Fruit fly (Drosophila melanogaster): ENCODE data around the gene CG33270.

CG33270 gene

DNA sequence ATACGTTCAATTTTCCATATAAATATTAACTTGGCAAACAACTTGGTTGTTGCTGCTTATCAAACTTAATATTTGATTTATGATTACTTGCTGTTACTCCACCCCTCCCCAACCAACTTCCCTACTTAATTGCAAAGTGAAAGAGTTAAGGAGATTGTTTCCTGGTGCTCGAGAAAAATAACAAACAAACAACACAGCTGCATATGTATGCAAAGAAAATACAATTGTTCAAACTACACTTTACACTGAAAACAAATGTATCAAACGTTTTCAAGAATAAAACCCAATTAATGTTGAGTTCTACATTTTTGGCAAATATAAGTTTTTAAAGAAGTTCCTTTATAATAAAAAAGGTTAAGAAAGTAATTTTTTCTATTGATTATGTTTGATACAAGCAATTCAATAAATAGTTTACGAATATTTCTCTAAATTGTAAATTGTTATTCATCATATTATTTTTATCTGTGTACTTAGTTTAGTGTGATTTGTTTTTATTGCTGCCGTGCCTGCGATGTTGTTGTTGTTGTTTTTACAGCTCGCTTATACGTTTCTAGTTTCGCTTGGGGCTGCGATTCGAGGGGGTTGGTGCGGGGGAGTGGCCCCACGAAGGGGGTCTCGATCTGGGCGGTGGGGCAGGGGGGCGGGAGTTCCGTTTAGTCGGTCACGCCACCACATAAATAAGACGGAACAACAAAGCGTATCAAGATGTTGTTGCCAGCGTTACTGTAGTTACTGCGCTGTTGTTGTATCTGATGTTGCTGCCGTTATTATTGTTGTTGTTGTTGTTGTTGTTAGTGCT lies 22.6 kb downstream of the CG33270 start (continued):
- peak; percentile 86 for TF ChIP-seq PHDP (tag; optimal IDR thresholded peaks at IDR 0.05)
- TF ChIP-seq stc (GFP tag; IDR thresholded peaks at IDR 0.05), result peak; percentile 77; the same call in 1 of the 2 replicates
- no peak for TF ChIP-seq D (optimal IDR thresholded peaks at IDR 0.05)
- TF ChIP-seq D (GFP tag; optimal IDR thresholded peaks at IDR 0.05), result peak; percentile 71
- TF ChIP-seq tll (GFP tag; optimal IDR thresholded peaks at IDR 0.05), result no peak
- TF ChIP-seq crol (GFP tag; IDR thresholded peaks at IDR 0.05), result peak; percentile 99
- TF ChIP-seq CG6683 (GFP tag; optimal IDR thresholded peaks at IDR 0.05), result peak; percentile 45
- peak; percentile 74 for TF ChIP-seq trem (tag; optimal IDR thresholded peaks at IDR 0.05)
- no peak for TF ChIP-seq NK7.1 (GFP tag; optimal IDR thresholded peaks at IDR 0.05)
- no peak for TF ChIP-seq Myb (GFP tag; optimal IDR thresholded peaks at IDR 0.05)
- peak; percentile 60 for TF ChIP-seq CG12104 (GFP tag; optimal IDR thresholded peaks at IDR 0.05)
- TF ChIP-seq wdn (GFP tag; IDR thresholded peaks at IDR 0.05), result peak; percentile 46; the same call in 1 of the 2 replicates
- TF ChIP-seq D19A (tag; optimal IDR thresholded peaks at IDR 0.05), result peak; percentile 78
- peak; percentile 59 for TF ChIP-seq CG18764 (GFP tag; optimal IDR thresholded peaks at IDR 0.05)
- no peak for TF ChIP-seq emc (GFP tag; optimal IDR thresholded peaks at IDR 0.05)
- peak; percentile 64 for TF ChIP-seq Dek (tag; optimal IDR thresholded peaks at IDR 0.05)
- peak; percentile 68 for TF ChIP-seq mirr (GFP tag; optimal IDR thresholded peaks at IDR 0.05)
- no peak for TF ChIP-seq CG3163 (GFP tag; optimal IDR thresholded peaks at IDR 0.05)
- TF ChIP-seq lov (optimal IDR thresholded peaks at IDR 0.05), result no peak
- TF ChIP-seq lov (GFP tag; IDR thresholded peaks at IDR 0.05), result peak; percentile 38; the same call in 1 of the 3 replicates
- TF ChIP-seq CG8944 (GFP tag; optimal IDR thresholded peaks at IDR 0.05), result peak; percentile 16
- no peak for TF ChIP-seq CG6254 (GFP tag; optimal IDR thresholded peaks at IDR 0.05)
- peak; percentile 31; the same call in 1 of the 2 replicates for TF ChIP-seq ro (GFP tag; IDR thresholded peaks at IDR 0.05)
- TF ChIP-seq Xbp1 (GFP tag; optimal IDR thresholded peaks at IDR 0.05), result peak; percentile 63
- TF ChIP-seq sna (GFP tag; IDR thresholded peaks at IDR 0.05; ENCODE audit: partially characterized antibody), result no peak
- no peak for TF ChIP-seq Dip3 (GFP tag; optimal IDR thresholded peaks at IDR 0.05)
- no peak for TF ChIP-seq MBD-R2 (GFP tag; IDR thresholded peaks at IDR 0.05)
- peak; percentile 35 for TF ChIP-seq CG30020 (tag; optimal IDR thresholded peaks at IDR 0.05)
- TF ChIP-seq pita (GFP tag; optimal IDR thresholded peaks at IDR 0.05), result no peak
- peak; percentile 68 for TF ChIP-seq CG1233 (GFP tag; optimal IDR thresholded peaks at IDR 0.05)
- no peak for TF ChIP-seq D19B (GFP tag; optimal IDR thresholded peaks at IDR 0.05)
- peak; percentile 80 for TF ChIP-seq CG6175 (GFP tag; IDR thresholded peaks at IDR 0.05)
- TF ChIP-seq nerfin-1 (tag; optimal IDR thresholded peaks at IDR 0.05), result peak; percentile 77
- TF ChIP-seq nom (GFP tag; optimal IDR thresholded peaks at IDR 0.05), result peak; percentile 58
- TF ChIP-seq CG3281 (GFP tag; optimal IDR thresholded peaks at IDR 0.05), result peak; percentile 69
- no peak for TF ChIP-seq Usf (GFP tag; optimal IDR thresholded peaks at IDR 0.05)
- TF ChIP-seq Aef1 (GFP tag; IDR thresholded peaks at IDR 0.05), result 0 out of 3 replicates have a peak, but pooled peaks have one; percentile 36
- peak; percentile 55; the same call in 1 of the 2 replicates for TF ChIP-seq rib (GFP tag; IDR thresholded peaks at IDR 0.05)
- no peak for TF ChIP-seq Lpt (GFP tag; optimal IDR thresholded peaks at IDR 0.05)
- TF ChIP-seq ap (GFP tag; IDR thresholded peaks at IDR 0.05), result peak; percentile 15; the same call in 1 of the 2 replicates
- TF ChIP-seq CG10565 (GFP tag; optimal IDR thresholded peaks at IDR 0.05), result no peak
- TF ChIP-seq row (GFP tag; IDR thresholded peaks at IDR 0.05), result peak; percentile 74
- TF ChIP-seq odd (GFP tag; optimal IDR thresholded peaks at IDR 0.05), result peak; percentile 72
- peak; percentile 28 for TF ChIP-seq Max (GFP tag; optimal IDR thresholded peaks at IDR 0.05)
- TF ChIP-seq Abd-B (GFP tag; optimal IDR thresholded peaks at IDR 0.05), result peak; percentile 64
- TF ChIP-seq Hr3 (GFP tag; optimal IDR thresholded peaks at IDR 0.05), result peak; percentile 67
- no peak for TF ChIP-seq Trl (optimal IDR thresholded peaks at IDR 0.05)
- TF ChIP-seq Trl (GFP tag; optimal IDR thresholded peaks at IDR 0.05), result peak; percentile 32
- TF ChIP-seq tgo (GFP tag; IDR thresholded peaks at IDR 0.05), result peak; percentile 53; the same call in 2 of the 3 replicates
- no peak for TF ChIP-seq ham (GFP tag; IDR thresholded peaks at IDR 0.05)

All from whole organism, embryonic.